Worm (Caenorhabditis elegans): Measurements from ENCODE around the gene fbxa-84.

DNA sequence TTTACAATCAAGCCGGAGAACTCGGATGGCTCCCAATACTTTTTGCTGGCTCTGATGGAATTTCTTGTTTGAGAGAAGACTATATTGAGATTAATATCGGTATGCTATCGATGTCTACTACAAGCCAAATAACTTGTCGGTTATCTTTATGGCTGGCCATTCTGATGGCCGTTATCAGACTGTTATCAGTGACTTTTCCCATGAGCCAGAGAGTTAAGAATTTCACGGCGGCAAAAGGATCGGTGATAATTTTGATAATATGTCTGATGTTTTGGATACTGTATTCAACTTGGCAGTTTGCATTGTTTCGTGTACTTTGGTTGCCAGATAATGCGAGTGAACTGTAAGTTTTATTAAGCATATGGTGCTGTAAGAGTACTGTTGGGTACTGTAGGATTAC is 44.0 kb downstream of the fbxa-84 start:
- no peak for TF ChIP-seq aly-2 (tag; optimal IDR thresholded peaks at IDR 0.05)
- no peak for TF ChIP-seq ceh-82 (tag; optimal IDR thresholded peaks at IDR 0.05)
- no peak for TF ChIP-seq ama-1 (optimal IDR thresholded peaks at IDR 0.05)
- no peak for TF ChIP-seq mdl-1 (tag; optimal IDR thresholded peaks at IDR 0.05)
- TF ChIP-seq fkh-10 (GFP tag; optimal IDR thresholded peaks at IDR 0.05): no peak
- no peak for TF ChIP-seq unc-130 (tag; optimal IDR thresholded peaks at IDR 0.05)
- no peak for TF ChIP-seq nhr-77 (tag; optimal IDR thresholded peaks at IDR 0.05)

All from whole organism, L1 larva.